Worm (Caenorhabditis elegans) whole organism, early embryonic: ENCODE results near the gene T02G5.7.
A peak's percentile ranks its signal among the peaks of the same experiment; 100 is the strongest.

ENCODE experiments used
- B0310.2 ChIP-seq: sonication (generic microtip); optimal IDR thresholded peaks from 2 replicates; lab custom pipeline; 2016; ENCODE audit warnings: mild to moderate bottlenecking, missing genetic modification characterization, missing compliant biosample characterization
- F13C5.2 ChIP-seq: sonication (generic microtip); optimal IDR thresholded peaks from 2 replicates; lab custom pipeline; 2017; ENCODE audit warnings: mild to moderate bottlenecking, missing genetic modification characterization, inconsistent platforms, missing compliant biosample characterization
- aly-1 ChIP-seq: sonication (generic microtip); optimal IDR thresholded peaks from 2 replicates; lab custom pipeline; 2016; ENCODE audit warnings: missing genetic modification characterization, missing compliant biosample characterization
- ama-1 ChIP-seq: fragments of 150-350 bp; optimal IDR thresholded peaks from 2 replicates; lab custom pipeline; 2014
- ceh-13 ChIP-seq: fragments of 200-800 bp; sonication (Bioruptor generic); optimal IDR thresholded peaks from 2 replicates; lab custom pipeline; 2018; ENCODE audit warnings: mild to moderate bottlenecking, missing genetic modification characterization, missing compliant biosample characterization
- ceh-36 ChIP-seq: sonication (generic microtip); optimal IDR thresholded peaks from 2 replicates; lab custom pipeline; 2016; ENCODE audit warnings: missing genetic modification characterization, inconsistent platforms, missing compliant biosample characterization
- ets-7 ChIP-seq: sonication (generic microtip); optimal IDR thresholded peaks from 2 replicates; lab custom pipeline; 2016; ENCODE audit warnings: missing genotype, missing genetic modification characterization, missing compliant biosample characterization
- flt-1 ChIP-seq: fragments of 200-800 bp; sonication (Bioruptor generic); IDR thresholded peaks from 2 replicates; pipeline ENCODE4 v1.3.6; 2022; ENCODE audit warnings: missing genetic modification characterization, missing compliant biosample characterization
- hmbx-1 ChIP-seq: sonication (generic microtip); optimal IDR thresholded peaks from 2 replicates; lab custom pipeline; 2016; ENCODE audit warnings: mild to moderate bottlenecking, missing genetic modification characterization, missing compliant biosample characterization
- hmg-4 ChIP-seq: fragments of 200-800 bp; sonication (Bioruptor generic); optimal IDR thresholded peaks from 2 replicates; lab custom pipeline; 2018; ENCODE audit warnings: mild to moderate bottlenecking, missing genetic modification characterization, missing compliant biosample characterization
- hnd-1 ChIP-seq: sonication (generic microtip); optimal IDR thresholded peaks from 2 replicates; lab custom pipeline; 2016; ENCODE audit warnings: missing genetic modification characterization, missing compliant biosample characterization
- pes-1 ChIP-seq: fragments of 200-800 bp; sonication (Bioruptor generic); IDR thresholded peaks from 2 replicates; pipeline ENCODE4 v1.3.6; 2022; ENCODE audit warnings: missing genetic modification reagents, missing genetic modification characterization, missing compliant biosample characterization
- scrt-1 ChIP-seq: fragments of 200-800 bp; sonication (Bioruptor generic); IDR thresholded peaks from 2 replicates; pipeline ENCODE4 v1.3.6; 2022; ENCODE audit warnings: missing genetic modification characterization, missing compliant biosample characterization
- sea-1 ChIP-seq: fragments of 200-800 bp; sonication (Bioruptor generic); conservative IDR thresholded peaks from 2 replicates; pipeline ENCODE4 v1.3.6; 2022; ENCODE audit warnings: missing genetic modification characterization, missing compliant biosample characterization
- tbx-11 ChIP-seq: fragments of 200-800 bp; sonication (Bioruptor generic); IDR thresholded peaks from 2 replicates; pipeline ENCODE4 v1.3.6; 2022; ENCODE audit warnings: missing genetic modification characterization, missing compliant biosample characterization
- tbx-37 ChIP-seq: fragments of 200-800 bp; sonication (Bioruptor generic); conservative IDR thresholded peaks from 2 replicates; pipeline ENCODE4 v1.3.6; 2022; ENCODE audit warnings: missing genetic modification reagents, missing genetic modification characterization, missing compliant biosample characterization
- tra-4 ChIP-seq: sonication (generic microtip); optimal IDR thresholded peaks from 2 replicates; lab custom pipeline; 2017; ENCODE audit warnings: missing genetic modification characterization, missing compliant biosample characterization

The T02G5.7 gene

ce11 chrII:7111012-7111656 lies 35.7 kb downstream of the T02G5.7 start:
- TF ChIP-seq ets-7 (tag; lab: Kevin White, UChicago) (no peak), aly-1 (tag; lab: Kevin White, UChicago) (no peak), hmg-4 (GFP tag; lab: Kevin White, UChicago) (no peak), ama-1 (no peak), scrt-1 (GFP tag; lab: Robert Waterston, UW) (no peak), tra-4 (tag; lab: Kevin White, UChicago) (no peak), flt-1 (no peak), ceh-36 (no peak), sea-1 (no peak)

ce11 chrII:7111657-7112049 lies 36.2 kb downstream of the T02G5.7 start, which contains the start of gene F10E7.5:
F10E7.5 (plus strand) TSS chrII:7111978.
- peak; percentile 68 for TF ChIP-seq F13C5.2 (tag; lab: Kevin White, UChicago)
- no peak for TF ChIP-seq tbx-11 (GFP tag; lab: Robert Waterston, UW)

- TF ChIP-seq tbx-11 (GFP tag; lab: Robert Waterston, UW), result no peak
- TF ChIP-seq tra-4 (tag; lab: Kevin White, UChicago), result no peak
- no peak for TF ChIP-seq hmg-4 (GFP tag; lab: Kevin White, UChicago)
- no peak for TF ChIP-seq ceh-36
- TF ChIP-seq tbx-37 (GFP tag; lab: Robert Waterston, UW), result no peak
- no peak for TF ChIP-seq ets-7 (tag; lab: Kevin White, UChicago)
- no peak for TF ChIP-seq scrt-1 (GFP tag; lab: Robert Waterston, UW)
- TF ChIP-seq F13C5.2 (tag; lab: Kevin White, UChicago), result no peak
- TF ChIP-seq aly-1 (tag; lab: Kevin White, UChicago), result no peak
- no peak for TF ChIP-seq B0310.2 (tag; lab: Kevin White, UChicago)
- no peak for TF ChIP-seq ceh-13 (GFP tag; lab: Kevin White, UChicago)
- no peak for TF ChIP-seq pes-1 (GFP tag; lab: Robert Waterston, UW)
- no peak for TF ChIP-seq ama-1
- TF ChIP-seq hnd-1, result no peak
- no peak for TF ChIP-seq flt-1
- no peak for TF ChIP-seq hmbx-1 (tag; lab: Kevin White, UChicago)
- no peak for TF ChIP-seq sea-1
These were observed 37.4 kb downstream of the T02G5.7 start, which contains the start of gene F10E7.6 for ce11 chrII:7112780-7113179. F10E7.6 (plus strand) TSS chrII:7113080.

- TF ChIP-seq hmg-4 (GFP tag; lab: Kevin White, UChicago), result no peak
- TF ChIP-seq F13C5.2 (tag; lab: Kevin White, UChicago), result no peak
- no peak for TF ChIP-seq aly-1 (tag; lab: Kevin White, UChicago)
- TF ChIP-seq flt-1, result no peak
- TF ChIP-seq tbx-37 (GFP tag; lab: Robert Waterston, UW), result no peak
- TF ChIP-seq ama-1, result no peak
- TF ChIP-seq pes-1 (GFP tag; lab: Robert Waterston, UW), result no peak
These were observed 40.2 kb downstream of the T02G5.7 start, which contains the start of gene cutl-5 for ce11 chrII:7115638-7116037. cutl-5 (minus strand) TSS chrII:7115906.

- TF ChIP-seq tbx-37 (GFP tag; lab: Robert Waterston, UW) (no peak), hmbx-1 (tag; lab: Kevin White, UChicago) (no peak), ceh-36 (no peak), hnd-1 (no peak), hmg-4 (GFP tag; lab: Kevin White, UChicago) (no peak), flt-1 (no peak)
These were observed 40.9 kb downstream of the T02G5.7 start, which contains the start of gene spon-1 for ce11 chrII:7116350-7116749. spon-1 (plus strand) TSS chrII:7116557.

- TF ChIP-seq ceh-13 (GFP tag; lab: Kevin White, UChicago), result no peak
These were observed 44.1 kb downstream of the T02G5.7 start for ce11 chrII:7119525-7119924.

ce11 chrII:7121762-7122292 lies 46.4 kb downstream of the T02G5.7 start, which contains the start of gene F10E7.2:
F10E7.2 (plus strand) TSS chrII:7122242.
- TF ChIP-seq hmg-4 (GFP tag; lab: Kevin White, UChicago) (no peak), tbx-37 (GFP tag; lab: Robert Waterston, UW) (no peak), sea-1 (no peak), aly-1 (tag; lab: Kevin White, UChicago) (no peak), ceh-13 (GFP tag; lab: Kevin White, UChicago) (no peak), tra-4 (tag; lab: Kevin White, UChicago) (no peak), hnd-1 (no peak), ets-7 (tag; lab: Kevin White, UChicago) (no peak), ama-1 (no peak), F13C5.2 (tag; lab: Kevin White, UChicago) (no peak), flt-1 (no peak), hmbx-1 (tag; lab: Kevin White, UChicago) (no peak)

ce11 chrII:7122661-7123418 lies 47.4 kb downstream of the T02G5.7 start, which contains the start of gene F10E7.11:
F10E7.11 (minus strand) TSS chrII:7122892.
- TF ChIP-seq hmbx-1 (tag; lab: Kevin White, UChicago) (no peak), ama-1 (no peak), sea-1 (no peak), ceh-36 (no peak), B0310.2 (tag; lab: Kevin White, UChicago) (no peak), F13C5.2 (tag; lab: Kevin White, UChicago) (no peak), pes-1 (GFP tag; lab: Robert Waterston, UW) (no peak), hnd-1 (no peak), tbx-37 (GFP tag; lab: Robert Waterston, UW) (no peak), ets-7 (tag; lab: Kevin White, UChicago) (no peak), ceh-13 (GFP tag; lab: Kevin White, UChicago) (no peak)
